Worm (Caenorhabditis elegans): ENCODE measurements around the gene M03F8.6.

M03F8.6 gene

ce11 chrV:5939503-5940072 is 15.1 kb downstream of the M03F8.6 start, which contains the start of gene syf-3:
Gene syf-3, plus strand, starts transcription at chrV:5940022.
- TF ChIP-seq dmd-9 (GFP tag; IDR thresholded peaks at IDR 0.05) = no peak
- no peak for TF ChIP-seq lsy-2 (tag; optimal IDR thresholded peaks at IDR 0.05)
- peak; percentile 98 for TF ChIP-seq dpl-1 (GFP tag; optimal IDR thresholded peaks at IDR 0.05)
- no peak for TF ChIP-seq fkh-10 (GFP tag; optimal IDR thresholded peaks at IDR 0.05)
- no peak for TF ChIP-seq mdt-29 (GFP tag; IDR thresholded peaks at IDR 0.05)
- no peak for TF ChIP-seq nhr-42 (GFP tag; IDR thresholded peaks at IDR 0.05)
- TF ChIP-seq snpc-1.2 (GFP tag; IDR thresholded peaks at IDR 0.05) = no peak
- TF ChIP-seq unc-62 (GFP tag; optimal IDR thresholded peaks at IDR 0.05 in 1 of 2) = peak in 1 of 2 experiments; percentile 64
- no peak for TF ChIP-seq unc-62 (tag; optimal IDR thresholded peaks at IDR 0.05)
- TF ChIP-seq sdz-12 (GFP tag; optimal IDR thresholded peaks at IDR 0.05) = no peak
- TF ChIP-seq Y75B8A.6 (GFP tag; IDR thresholded peaks at IDR 0.05) = no peak
- TF ChIP-seq lin-13 (GFP tag; optimal IDR thresholded peaks at IDR 0.05) = no peak
- TF ChIP-seq ama-1 (optimal IDR thresholded peaks at IDR 0.05) = no peak
- no peak for TF ChIP-seq lin-1 (GFP tag; IDR thresholded peaks at IDR 0.05)
- no peak for TF ChIP-seq nhr-102 (tag; optimal IDR thresholded peaks at IDR 0.05)
- no peak for TF ChIP-seq arid-1 (GFP tag; conservative IDR thresholded peaks at IDR 0.05)
- no peak for TF ChIP-seq spr-3 (GFP tag; optimal IDR thresholded peaks at IDR 0.05)
- TF ChIP-seq aha-1 (tag) = peak; percentile 35
- TF ChIP-seq Y48G9A.11 (GFP tag; IDR thresholded peaks at IDR 0.05) = peak; percentile 97
- no peak for TF ChIP-seq Y105C5A.15 (GFP tag; IDR thresholded peaks at IDR 0.05)
- peak; percentile 52 for TF ChIP-seq hlh-30 (tag; optimal IDR thresholded peaks at IDR 0.05; ENCODE audit: insufficient read depth)
- peak; percentile 22 for TF ChIP-seq ztf-7 (tag; optimal IDR thresholded peaks at IDR 0.05)
- peak; percentile 4 for TF ChIP-seq nhr-6 (tag; optimal IDR thresholded peaks at IDR 0.05)
- peak; percentile 98 for TF ChIP-seq T20F7.1 (GFP tag; optimal IDR thresholded peaks at IDR 0.05)
- no peak for TF ChIP-seq nhr-25 (tag; optimal IDR thresholded peaks at IDR 0.05; ENCODE audit: borderline replicate concordance, insufficient read depth)
- no peak for TF ChIP-seq ZK337.2 (GFP tag; IDR thresholded peaks at IDR 0.05)
- TF ChIP-seq mes-2 (tag; optimal IDR thresholded peaks at IDR 0.05; ENCODE audit: poor library complexity, severe bottlenecking) = peak; percentile 69

- TF ChIP-seq nhr-11 (tag; optimal IDR thresholded peaks at IDR 0.05) (no peak), attf-4 (tag; optimal IDR thresholded peaks at IDR 0.05) (no peak), Y5F2A.4 (GFP tag; optimal IDR thresholded peaks at IDR 0.05) (no peak), duxl-1 (tag; optimal IDR thresholded peaks at IDR 0.05; ENCODE audit: poor library complexity) (no peak), lin-15B (tag; optimal IDR thresholded peaks at IDR 0.05) (no peak), F37D6.2 (tag; optimal IDR thresholded peaks at IDR 0.05) (no peak), lin-13 (GFP tag; optimal IDR thresholded peaks at IDR 0.05) (no peak)
Observed at ce11 chrV:5936691-5937090, 18.0 kb downstream of the M03F8.6 start, which contains the start of the genes M03F8.5 and M03F8.7. Gene M03F8.5, minus strand, starts transcription at chrV:5936791. Gene M03F8.7, plus strand, starts transcription at chrV:5936939.

- TF ChIP-seq pqm-1 (tag; optimal IDR thresholded peaks at IDR 0.05) (peak; percentile 52), nhr-28 (tag; optimal IDR thresholded peaks at IDR 0.05) (peak; percentile 50), nhr-77 (tag; optimal IDR thresholded peaks at IDR 0.05) (peak; percentile 31), nhr-25 (tag; optimal IDR thresholded peaks at IDR 0.05; ENCODE audit: borderline replicate concordance, insufficient read depth) (no peak), Y5F2A.4 (GFP tag; optimal IDR thresholded peaks at IDR 0.05) (no peak), F44E2.7 (GFP tag; IDR thresholded peaks at IDR 0.05) (no peak), attf-4 (tag; optimal IDR thresholded peaks at IDR 0.05) (no peak), dve-1 (tag; optimal IDR thresholded peaks at IDR 0.05; ENCODE audit: insufficient read depth) (peak; percentile 25), nhr-48 (tag; optimal IDR thresholded peaks at IDR 0.05) (no peak), arid-1 (GFP tag; conservative IDR thresholded peaks at IDR 0.05) (no peak), daf-16 (GFP tag; optimal IDR thresholded peaks at IDR 0.05) (no peak), daf-16 (tag; optimal IDR thresholded peaks at IDR 0.05) (peak; percentile 63)
Observed at ce11 chrV:5930588-5930987, 24.1 kb downstream of the M03F8.6 start, which contains the start of gene galt-1. Gene galt-1, plus strand, starts transcription at chrV:5930905.
